Fruit fly (Drosophila melanogaster): ENCODE measurements around the gene Rrp45.
A peak's percentile ranks its signal among the peaks of the same experiment; 100 is the strongest.

dm6 chrX:16811213-16811749 lies 20.2 kb upstream of the Rrp45 start, which contains the start of gene CG4829:
- peak; percentile 32 for TF ChIP-seq dmrt93B (GFP tag; optimal IDR thresholded peaks at IDR 0.05)
- no peak for TF ChIP-seq jim (GFP tag; optimal IDR thresholded peaks at IDR 0.05)
- no peak for TF ChIP-seq psq (GFP tag; optimal IDR thresholded peaks at IDR 0.05)
- TF ChIP-seq fru (GFP tag; optimal IDR thresholded peaks at IDR 0.05), result peak; percentile 40
- TF ChIP-seq CG9705 (GFP tag; optimal IDR thresholded peaks at IDR 0.05), result no peak
- no peak for TF ChIP-seq Abd-B (GFP tag; optimal IDR thresholded peaks at IDR 0.05)
- no peak for TF ChIP-seq usp (GFP tag; optimal IDR thresholded peaks at IDR 0.05)
- no peak for TF ChIP-seq Jra (GFP tag; optimal IDR thresholded peaks at IDR 0.05)
